Worm (Caenorhabditis elegans) whole organism, L1 larva: ENCODE measurements around the gene mlc-1.

Experiments
- C04F5.9 ChIP-seq: sonication (generic microtip); optimal IDR thresholded peaks from 2 replicates; lab custom pipeline; 2016; ENCODE audit warnings: missing genetic modification characterization, missing compliant biosample characterization
- dpl-1 ChIP-seq, 3 experiments: fragments of 150-350 bp in 2 of 3; sonication (generic microtip) in 1 of 3; optimal IDR thresholded peaks; 2 replicates each; lab custom pipeline; 2014 to 2017; ENCODE audit warnings: missing biosample characterization in 3 of 3, missing genetic modification characterization in 3 of 3, missing genetic modification reagents in 3 of 3
- egl-27 ChIP-seq, 2 experiments: fragments of 150-350 bp in 1 of 2; sonication (generic microtip); optimal IDR thresholded peaks; 3 replicates each; lab custom pipeline; 2017 to 2018; ENCODE audit warnings: missing biosample characterization in 2 of 2, missing genetic modification characterization in 2 of 2, missing genetic modification reagents in 2 of 2
- lin-13 ChIP-seq: fragments of 150-350 bp; optimal IDR thresholded peaks from 2 replicates; lab custom pipeline; 2014; ENCODE audit warnings: missing biosample characterization, missing genetic modification reagents, missing genetic modification characterization
- pqm-1 ChIP-seq: sonication (generic microtip); optimal IDR thresholded peaks from 3 replicates; lab custom pipeline; 2017; ENCODE audit warnings: missing biosample characterization, missing genetic modification characterization
- unc-86 ChIP-seq: sonication (generic microtip); optimal IDR thresholded peaks from 2 replicates; lab custom pipeline; 2016; ENCODE audit warnings: missing genetic modification characterization, missing compliant biosample characterization
- unc-98 ChIP-seq: fragments of 200-800 bp; sonication (Bioruptor generic); IDR thresholded peaks from 2 replicates; pipeline ENCODE4 v1.3.6; 2022; ENCODE audit warnings: missing genetic modification characterization, missing compliant biosample characterization
- ztf-4 ChIP-seq: fragments of 150-350 bp; optimal IDR thresholded peaks from 2 replicates; lab custom pipeline; 2014; ENCODE audit warnings: missing biosample characterization, missing genetic modification characterization

DNA sequence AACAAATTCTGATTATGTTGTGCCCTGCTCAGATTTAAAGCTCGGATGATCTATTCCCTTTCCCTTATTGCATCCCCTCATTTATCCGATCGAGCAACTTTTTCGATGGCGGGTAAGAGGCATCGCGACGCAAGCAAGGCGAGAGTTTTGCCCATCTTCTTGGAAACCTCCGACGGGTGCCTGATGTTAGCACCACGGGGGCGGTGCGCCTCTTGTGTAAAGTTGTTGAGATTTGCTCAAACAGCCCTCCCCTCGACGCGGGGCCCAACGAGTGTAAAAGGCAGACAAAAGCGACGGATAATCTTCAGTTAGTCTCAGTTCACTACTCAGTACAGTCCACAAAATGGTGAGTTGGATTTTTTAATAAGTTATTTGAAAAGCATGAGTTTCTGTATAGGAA is at the start of gene mlc-1:
- no peak for TF ChIP-seq pqm-1 (tag; lab: Kevin White, UChicago)
- TF ChIP-seq unc-86 = no peak
- no peak for TF ChIP-seq ztf-4 (tag; lab: Kevin White, UChicago)
- no peak for TF ChIP-seq lin-13 (GFP tag; lab: Kevin White, UChicago)
- no peak for TF ChIP-seq egl-27 (tag; optimal IDR thresholded peaks at IDR 0.05; lab: Kevin White, UChicago)
- no peak for TF ChIP-seq unc-98 (GFP tag; lab: Robert Waterston, UW)
- TF ChIP-seq C04F5.9 = no peak
- no peak for TF ChIP-seq dpl-1 (GFP tag; optimal IDR thresholded peaks at IDR 0.05; lab: Kevin White, UChicago)
